Worm (Caenorhabditis elegans): ENCODE data around the gene suf-1.

Gene suf-1

ce11 chrII:8610585-8610984, 6.9 kb downstream of the suf-1 start:
- no peak for TF ChIP-seq ets-4 (tag; optimal IDR thresholded peaks at IDR 0.05)

ce11 chrII:8611330-8611729, 7.7 kb downstream of the suf-1 start:
- TF ChIP-seq sox-4 (tag; optimal IDR thresholded peaks at IDR 0.05) (no peak), dmd-4 (tag; optimal IDR thresholded peaks at IDR 0.05; ENCODE audit: borderline replicate concordance) (no peak), che-1 (tag; optimal IDR thresholded peaks at IDR 0.05) (no peak), ceh-6 (GFP tag; optimal IDR thresholded peaks at IDR 0.05) (no peak), madf-2 (tag; optimal IDR thresholded peaks at IDR 0.05) (no peak), unc-42 (tag; optimal IDR thresholded peaks at IDR 0.05) (peak; percentile 53)

- TF ChIP-seq fax-1 (tag; optimal IDR thresholded peaks at IDR 0.05) (no peak), ceh-19 (GFP tag; optimal IDR thresholded peaks at IDR 0.05) (no peak), madf-2 (tag; optimal IDR thresholded peaks at IDR 0.05) (no peak), dve-1 (tag; optimal IDR thresholded peaks at IDR 0.05) (no peak), zip-5 (tag; optimal IDR thresholded peaks at IDR 0.05) (no peak), tbx-7 (tag; optimal IDR thresholded peaks at IDR 0.05) (no peak), elt-2 (tag; optimal IDR thresholded peaks at IDR 0.05) (no peak)
Measured at ce11 chrII:8612470-8612869, 8.8 kb downstream of the suf-1 start, which contains the start of gene T22C8.1. Gene T22C8.1 (plus strand): TSS chrII:8612770.

ce11 chrII:8616155-8616554, 12.5 kb downstream of the suf-1 start:
- TF ChIP-seq ttx-3 (tag; optimal IDR thresholded peaks at IDR 0.05) (no peak), ceh-30 (tag; optimal IDR thresholded peaks at IDR 0.05) (no peak), pha-4 (tag; optimal IDR thresholded peaks at IDR 0.05) (no peak)

ce11 chrII:8617516-8617915, 13.9 kb downstream of the suf-1 start, which contains the start of gene chhy-1:
Gene chhy-1 (minus strand): TSS chrII:8617616.
- TF ChIP-seq hlh-30 (tag; optimal IDR thresholded peaks at IDR 0.05; ENCODE audit: insufficient read depth) (no peak), unc-42 (tag; optimal IDR thresholded peaks at IDR 0.05) (no peak), odd-2 (tag; optimal IDR thresholded peaks at IDR 0.05) (no peak), ceh-45 (GFP tag; IDR thresholded peaks at IDR 0.05) (no peak), ceh-48 (tag; optimal IDR thresholded peaks at IDR 0.05) (no peak), tbx-7 (tag; optimal IDR thresholded peaks at IDR 0.05) (no peak), sdc-2 (tag; optimal IDR thresholded peaks at IDR 0.05) (no peak), T23F11.4 (GFP tag; optimal IDR thresholded peaks at IDR 0.05) (no peak), ets-4 (tag; optimal IDR thresholded peaks at IDR 0.05) (no peak), ceh-2 (tag; optimal IDR thresholded peaks at IDR 0.05) (no peak), pax-1 (tag; optimal IDR thresholded peaks at IDR 0.05) (no peak)

- no peak for TF ChIP-seq zip-5 (tag; optimal IDR thresholded peaks at IDR 0.05)
- no peak for TF ChIP-seq nhr-232 (tag; optimal IDR thresholded peaks at IDR 0.05)
- no peak for TF ChIP-seq hlh-8 (tag; optimal IDR thresholded peaks at IDR 0.05)
- no peak for TF ChIP-seq unc-3 (GFP tag; conservative IDR thresholded peaks at IDR 0.05)
- TF ChIP-seq unc-3 (tag; optimal IDR thresholded peaks at IDR 0.05) = no peak
- no peak for TF ChIP-seq eyg-1 (tag; optimal IDR thresholded peaks at IDR 0.05)
- no peak for TF ChIP-seq che-1 (tag; optimal IDR thresholded peaks at IDR 0.05)
- no peak for TF ChIP-seq elt-2 (tag; optimal IDR thresholded peaks at IDR 0.05)
- no peak for TF ChIP-seq pax-1 (tag; optimal IDR thresholded peaks at IDR 0.05)
- TF ChIP-seq pat-9 (tag; optimal IDR thresholded peaks at IDR 0.05) = no peak
- TF ChIP-seq unc-55 (GFP tag; optimal IDR thresholded peaks at IDR 0.05) = no peak
- no peak for TF ChIP-seq F13H6.1 (tag; optimal IDR thresholded peaks at IDR 0.05)
- no peak for TF ChIP-seq ets-4 (tag; optimal IDR thresholded peaks at IDR 0.05)
- TF ChIP-seq madf-2 (tag; optimal IDR thresholded peaks at IDR 0.05) = no peak
- no peak for TF ChIP-seq ahr-1 (tag; optimal IDR thresholded peaks at IDR 0.05)
- TF ChIP-seq T23F11.4 (GFP tag; optimal IDR thresholded peaks at IDR 0.05) = no peak
- TF ChIP-seq ceh-30 (tag; optimal IDR thresholded peaks at IDR 0.05) = no peak
- no peak for TF ChIP-seq gmeb-2 (tag; optimal IDR thresholded peaks at IDR 0.05)
Measured at ce11 chrII:8621883-8622282, 18.2 kb downstream of the suf-1 start, which contains the start of gene T22C8.3. Gene T22C8.3 (minus strand): TSS chrII:8621983.
